Worm (Caenorhabditis elegans) whole organism, late embryonic: ENCODE data around the gene F16H6.9.

Experiments used
- K09A11.1 ChIP-seq: sonication (generic microtip); optimal IDR thresholded peaks from 2 replicates; lab custom pipeline; 2017; ENCODE audit warnings: antibody characterized with exemption, mild to moderate bottlenecking, missing genetic modification characterization, missing compliant biosample characterization; ENCODE audit not compliant: insufficient read depth
- ets-4 ChIP-seq: sonication (generic microtip); optimal IDR thresholded peaks from 2 replicates; lab custom pipeline; 2016; ENCODE audit warnings: missing genetic modification characterization, missing compliant biosample characterization
- odd-2 ChIP-seq: sonication (generic microtip); optimal IDR thresholded peaks from 2 replicates; lab custom pipeline; 2017; ENCODE audit warnings: antibody characterized with exemption, mild to moderate bottlenecking, missing genetic modification characterization, missing compliant biosample characterization
- pha-4 ChIP-seq: fragments of 150-350 bp; optimal IDR thresholded peaks from 2 replicates; lab custom pipeline; 2018; ENCODE audit warnings: missing biosample characterization, missing genetic modification reagents, missing genetic modification characterization
- pqm-1 ChIP-seq: sonication (generic microtip); optimal IDR thresholded peaks from 2 replicates; lab custom pipeline; 2016; ENCODE audit warnings: missing genetic modification characterization, missing compliant biosample characterization
- pros-1 ChIP-seq: fragments of 150-350 bp; optimal IDR thresholded peaks from 2 replicates; lab custom pipeline; 2014; ENCODE audit warnings: missing biosample characterization, missing genetic modification reagents, missing genetic modification characterization
- unc-55 ChIP-seq: sonication (generic microtip); optimal IDR thresholded peaks from 2 replicates; lab custom pipeline; 2017; ENCODE audit warnings: missing biosample characterization, missing genetic modification reagents, missing genetic modification characterization

ce11 chrV:18252239-18252638 lies 35.4 kb downstream of the F16H6.9 start, which contains the start of gene R10E8.1:
- TF ChIP-seq unc-55 = no peak
- no peak for TF ChIP-seq pha-4 (tag; lab: Kevin White, UChicago)
- TF ChIP-seq pros-1 (tag; lab: Kevin White, UChicago) = no peak
- TF ChIP-seq K09A11.1 = no peak
- no peak for TF ChIP-seq odd-2 (tag; lab: Kevin White, UChicago)
- no peak for TF ChIP-seq pqm-1 (tag; lab: Kevin White, UChicago)
- TF ChIP-seq ets-4 (tag; lab: Kevin White, UChicago) = no peak
